Worm (Caenorhabditis elegans): Measurements from ENCODE around the gene col-107.

- TF ChIP-seq him-1 (tag; optimal IDR thresholded peaks at IDR 0.05) (no peak), dao-5 (tag; optimal IDR thresholded peaks at IDR 0.05) (no peak)
These were observed 34.1 kb upstream of the col-107 start for ce11 chrIV:1514415-1514814.

Data from whole organism, L4/young adult.